Fruit fly (Drosophila melanogaster): Measurements from ENCODE around the gene CG15042.
A peak's percentile ranks its signal among the peaks of the same experiment; 100 is the strongest.

Gene CG15042

dm6 chrX:18517415-18517814 is 10.7 kb downstream of the CG15042 start (continued):
- TF ChIP-seq insv (GFP tag; optimal IDR thresholded peaks at IDR 0.05) (peak in 1 of 2 experiments; percentile 56), CG15696 (tag; optimal IDR thresholded peaks at IDR 0.05) (no peak), Hsf (GFP tag; optimal IDR thresholded peaks at IDR 0.05) (peak; percentile 58), crp (GFP tag; optimal IDR thresholded peaks at IDR 0.05) (no peak), pho (GFP tag; optimal IDR thresholded peaks at IDR 0.05) (no peak), CG11695 (GFP tag; IDR thresholded peaks at IDR 0.05) (0 out of 3 replicates have a peak, but pooled peaks have one; percentile 11), Lhr (GFP tag; optimal IDR thresholded peaks at IDR 0.05) (peak; percentile 43), sima (GFP tag; optimal IDR thresholded peaks at IDR 0.05) (no peak), chm (GFP tag; IDR thresholded peaks at IDR 0.05) (peak; percentile 62; the same call in 1 of the 2 replicates), Dad (GFP tag; optimal IDR thresholded peaks at IDR 0.05) (no peak), CG12942 (GFP tag; optimal IDR thresholded peaks at IDR 0.05) (no peak), prd (optimal IDR thresholded peaks at IDR 0.05) (no peak), prd (GFP tag; IDR thresholded peaks at IDR 0.05) (peak; percentile 58; the same call in 2 of the 3 replicates), Oaz (GFP tag; IDR thresholded peaks at IDR 0.05) (no peak), Nf-YC (tag; optimal IDR thresholded peaks at IDR 0.05) (peak; percentile 10), E2f1 (GFP tag; IDR thresholded peaks at IDR 0.05) (0 out of 2 replicates have a peak, but pooled peaks have one; percentile 12), ranshi (GFP tag; IDR thresholded peaks at IDR 0.05) (no peak), sr (GFP tag; IDR thresholded peaks at IDR 0.05) (no peak), CG31365 (tag; optimal IDR thresholded peaks at IDR 0.05) (no peak), B-H2 (GFP tag; optimal IDR thresholded peaks at IDR 0.05) (no peak), CG43689 (GFP tag; IDR thresholded peaks at IDR 0.05) (0 out of 2 replicates have a peak, but pooled peaks have one; percentile 28), CG15269 (tag; optimal IDR thresholded peaks at IDR 0.05) (peak; percentile 47), CG3726 (GFP tag; IDR thresholded peaks at IDR 0.05) (0 out of 3 replicates have a peak, but pooled peaks have one; percentile 38), CG9932 (GFP tag; IDR thresholded peaks at IDR 0.05) (no peak), pb (GFP tag; optimal IDR thresholded peaks at IDR 0.05) (peak; percentile 7), gfzf (GFP tag; optimal IDR thresholded peaks at IDR 0.05) (peak; percentile 5), ac (GFP tag; optimal IDR thresholded peaks at IDR 0.05) (no peak), peb (GFP tag; IDR thresholded peaks at IDR 0.05) (no peak), Deaf1 (tag; optimal IDR thresholded peaks at IDR 0.05) (no peak), twi (tag; optimal IDR thresholded peaks at IDR 0.05) (no peak), CG14965 (GFP tag; optimal IDR thresholded peaks at IDR 0.05; ENCODE audit: borderline replicate concordance) (no peak), B-H1 (GFP tag; IDR thresholded peaks at IDR 0.05) (no peak), gt (GFP tag; IDR thresholded peaks at IDR 0.05) (no peak), ATbp (GFP tag; optimal IDR thresholded peaks at IDR 0.05) (peak; percentile 15), CG8388 (GFP tag; optimal IDR thresholded peaks at IDR 0.05) (peak; percentile 6), CG11247 (GFP tag; IDR thresholded peaks at IDR 0.05) (no peak; the same call in 1 of the 2 replicates), CG12659 (GFP tag; optimal IDR thresholded peaks at IDR 0.05) (peak; percentile 30), pzg (GFP tag; optimal IDR thresholded peaks at IDR 0.05) (no peak), wek (GFP tag; optimal IDR thresholded peaks at IDR 0.05) (no peak), ato (GFP tag; IDR thresholded peaks at IDR 0.05; ENCODE audit: partially characterized antibody) (no peak), so (GFP tag; IDR thresholded peaks at IDR 0.05) (no peak), CG5180 (GFP tag; optimal IDR thresholded peaks at IDR 0.05) (peak; percentile 45), CG18476 (GFP tag; optimal IDR thresholded peaks at IDR 0.05) (no peak), tgo (GFP tag; IDR thresholded peaks at IDR 0.05) (0 out of 3 replicates have a peak, but pooled peaks have one; percentile 29), NFAT (GFP tag; IDR thresholded peaks at IDR 0.05) (0 out of 2 replicates have a peak, but pooled peaks have one; percentile 11), CG5953 (GFP tag; IDR thresholded peaks at IDR 0.05) (0 out of 2 replicates have a peak, but pooled peaks have one; percentile 8), CG17802 (tag; optimal IDR thresholded peaks at IDR 0.05) (no peak), Taf1 (GFP tag; IDR thresholded peaks at IDR 0.05) (no peak), HmgD (GFP tag; optimal IDR thresholded peaks at IDR 0.05) (peak; percentile 43), bab2 (GFP tag; optimal IDR thresholded peaks at IDR 0.05) (no peak), nmo (GFP tag; optimal IDR thresholded peaks at IDR 0.05) (peak; percentile 47)
